Worm (Caenorhabditis elegans) whole organism, L1 larva: Measurements from ENCODE around the gene acs-1.

Experiments used
- C34B4.2 ChIP-seq: sonication (generic microtip); optimal IDR thresholded peaks from 2 replicates; lab custom pipeline; 2017; ENCODE audit warnings: mild to moderate bottlenecking, missing genetic modification characterization, missing compliant biosample characterization
- alr-1 ChIP-seq: fragments of 200-800 bp; sonication (Bioruptor generic); optimal IDR thresholded peaks from 2 replicates; lab custom pipeline; 2018; ENCODE audit warnings: borderline replicate concordance, mild to moderate bottlenecking, missing genetic modification characterization, missing compliant biosample characterization
- blmp-1 ChIP-seq: fragments of 150-350 bp; optimal IDR thresholded peaks from 2 replicates; lab custom pipeline; 2014; ENCODE audit warnings: missing biosample characterization, missing genetic modification characterization
- ceh-63 ChIP-seq: fragments of 200-800 bp; sonication (Bioruptor generic); optimal IDR thresholded peaks from 2 replicates; lab custom pipeline; 2018; ENCODE audit warnings: mild to moderate bottlenecking, missing genetic modification characterization, missing compliant biosample characterization
- ceh-82 ChIP-seq, 3 experiments: fragments of 150-350 bp in 1 of 3; sonication (generic microtip) in 2 of 3; optimal IDR thresholded peaks; 2 replicates each; lab custom pipeline; 2014 to 2017; ENCODE audit warnings: missing biosample characterization in 3 of 3, missing genetic modification characterization in 3 of 3
- ceh-88 ChIP-seq: fragments of 200-800 bp; sonication (Bioruptor generic); IDR thresholded peaks from 2 replicates; pipeline ENCODE4 v1.3.6; 2022; ENCODE audit warnings: missing genetic modification characterization, missing compliant biosample characterization
- ceh-90 ChIP-seq: sonication (generic microtip); optimal IDR thresholded peaks from 2 replicates; lab custom pipeline; 2016; ENCODE audit warnings: missing genetic modification characterization, missing compliant biosample characterization
- efl-1 ChIP-seq, 4 experiments: fragments of 150-350 bp; optimal IDR thresholded peaks in 3 of 4; peaks in 1 of 4; 1 replicate in 1 of 4; 2 replicates in 3 of 4; lab custom pipeline; 2014; ENCODE audit warnings: missing biosample characterization in 2 of 4, missing genetic modification characterization in 2 of 4, missing genetic modification reagents in 2 of 4
- efl-3 ChIP-seq: fragments of 200-800 bp; sonication (Bioruptor generic); optimal IDR thresholded peaks from 2 replicates; lab custom pipeline; 2018; ENCODE audit warnings: mild to moderate bottlenecking, missing genetic modification characterization, missing compliant biosample characterization
- elt-2 ChIP-seq: sonication (generic microtip); optimal IDR thresholded peaks from 2 replicates; lab custom pipeline; 2016; ENCODE audit warnings: missing genetic modification characterization, mild to moderate bottlenecking, inconsistent platforms, missing compliant biosample characterization, missing genetic modification reagents
- elt-3 ChIP-seq, 6 experiments: fragments of 150-350 bp in 1 of 6; sonication (generic microtip); optimal IDR thresholded peaks; 2 replicates each; lab custom pipeline; 2017 to 2018; ENCODE audit warnings: missing biosample characterization in 6 of 6, missing genetic modification characterization in 6 of 6, inconsistent platforms in 1 of 6
- fkh-10 ChIP-seq: sonication (generic microtip); optimal IDR thresholded peaks from 2 replicates; lab custom pipeline; 2017; ENCODE audit warnings: missing biosample characterization, missing genetic modification reagents, missing genetic modification characterization
- fkh-4 ChIP-seq: sonication (generic microtip); optimal IDR thresholded peaks from 2 replicates; lab custom pipeline; 2016; ENCODE audit warnings: missing compliant biosample characterization, missing genetic modification characterization, borderline replicate concordance
- hlh-17 ChIP-seq: fragments of 200-800 bp; sonication (Bioruptor generic); optimal IDR thresholded peaks from 2 replicates; lab custom pipeline; 2018; ENCODE audit warnings: missing genetic modification characterization, mild to moderate bottlenecking, missing compliant biosample characterization, moderate library complexity, borderline replicate concordance
- irx-1 ChIP-seq: sonication (generic microtip); optimal IDR thresholded peaks from 2 replicates; lab custom pipeline; 2016; ENCODE audit warnings: missing genetic modification characterization, missing compliant biosample characterization
- isw-1 ChIP-seq: fragments of 200-800 bp; sonication (Bioruptor generic); IDR thresholded peaks from 2 replicates; pipeline ENCODE4 v1.3.6; 2022; ENCODE audit warnings: missing genetic modification characterization, missing compliant biosample characterization
- lin-13 ChIP-seq: fragments of 150-350 bp; optimal IDR thresholded peaks from 2 replicates; lab custom pipeline; 2014; ENCODE audit warnings: missing biosample characterization, missing genetic modification reagents, missing genetic modification characterization
- lin-14 ChIP-seq: fragments of 200-800 bp; sonication (Bioruptor generic); optimal IDR thresholded peaks from 2 replicates; lab custom pipeline; 2018; ENCODE audit warnings: mild to moderate bottlenecking, missing genetic modification characterization, moderate library complexity, missing compliant biosample characterization
- lin-35 ChIP-seq, 2 experiments: fragments of 150-350 bp; optimal IDR thresholded peaks; 2 replicates each; lab custom pipeline; 2014; ENCODE audit warnings: missing biosample characterization in 2 of 2, missing genetic modification characterization in 2 of 2, missing genetic modification reagents in 2 of 2
- lin-39 ChIP-seq: fragments of 150-350 bp; optimal IDR thresholded peaks from 2 replicates; lab custom pipeline; 2014; ENCODE audit warnings: missing biosample characterization, missing genetic modification reagents, missing genetic modification characterization
- lir-3 ChIP-seq: sonication (generic microtip); optimal IDR thresholded peaks from 2 replicates; lab custom pipeline; 2016; ENCODE audit warnings: mild to moderate bottlenecking, missing genetic modification characterization, moderate library complexity, missing compliant biosample characterization; ENCODE audit not compliant: poor library complexity
- mab-9 ChIP-seq: fragments of 200-800 bp; sonication (Bioruptor generic); IDR thresholded peaks from 2 replicates; pipeline ENCODE4 v1.3.6; 2022; ENCODE audit warnings: missing genetic modification reagents, missing genetic modification characterization, missing compliant biosample characterization
- mdl-1 ChIP-seq, 2 experiments: fragments of 150-350 bp; optimal IDR thresholded peaks; 2 replicates each; lab custom pipeline; 2014 to 2017; ENCODE audit warnings: missing biosample characterization in 2 of 2, missing genetic modification characterization in 2 of 2, inconsistent platforms in 1 of 2
- mep-1 ChIP-seq: fragments of 150-350 bp; optimal IDR thresholded peaks from 2 replicates; lab custom pipeline; 2014; ENCODE audit warnings: missing biosample characterization, missing genetic modification characterization
- nhr-11 ChIP-seq: fragments of 150-350 bp; optimal IDR thresholded peaks from 2 replicates; lab custom pipeline; 2014; ENCODE audit warnings: missing biosample characterization, missing genetic modification characterization
- nhr-12 ChIP-seq: sonication (generic microtip); optimal IDR thresholded peaks from 2 replicates; lab custom pipeline; 2017; ENCODE audit warnings: missing biosample characterization, missing genetic modification characterization
- nhr-19 ChIP-seq: fragments of 200-800 bp; sonication (Bioruptor generic); conservative IDR thresholded peaks from 2 replicates; pipeline ENCODE4 v1.3.6; 2022; ENCODE audit warnings: missing genetic modification characterization, missing compliant biosample characterization
- nhr-28 ChIP-seq: fragments of 150-350 bp; optimal IDR thresholded peaks from 2 replicates; lab custom pipeline; 2014; ENCODE audit warnings: missing biosample characterization, missing genetic modification characterization
- nhr-47 ChIP-seq: sonication (generic microtip); optimal IDR thresholded peaks from 2 replicates; lab custom pipeline; 2016; ENCODE audit warnings: mild to moderate bottlenecking, missing genetic modification characterization, moderate library complexity, missing compliant biosample characterization
- nhr-71 ChIP-seq: sonication (generic microtip); optimal IDR thresholded peaks from 2 replicates; lab custom pipeline; 2016; ENCODE audit warnings: mild to moderate bottlenecking, missing genetic modification characterization, moderate library complexity, missing compliant biosample characterization
- nhr-76 ChIP-seq: sonication (generic microtip); optimal IDR thresholded peaks from 2 replicates; lab custom pipeline; 2017; ENCODE audit warnings: missing biosample characterization, missing genetic modification characterization
- pag-3 ChIP-seq: sonication (generic microtip); optimal IDR thresholded peaks from 2 replicates; lab custom pipeline; 2017; ENCODE audit warnings: missing genetic modification characterization, mild to moderate bottlenecking, missing compliant biosample characterization, antibody characterized with exemption, borderline replicate concordance; ENCODE audit not compliant: insufficient read depth
- pax-3 ChIP-seq: fragments of 200-800 bp; sonication (Bioruptor generic); optimal IDR thresholded peaks from 2 replicates; lab custom pipeline; 2018; ENCODE audit warnings: mild to moderate bottlenecking, missing genetic modification characterization, moderate library complexity, missing compliant biosample characterization
- pqm-1 ChIP-seq: sonication (generic microtip); optimal IDR thresholded peaks from 3 replicates; lab custom pipeline; 2017; ENCODE audit warnings: missing biosample characterization, missing genetic modification characterization
- snu-23 ChIP-seq: sonication (generic microtip); optimal IDR thresholded peaks from 2 replicates; lab custom pipeline; 2016; ENCODE audit warnings: missing genetic modification characterization, missing compliant biosample characterization
- sox-4 ChIP-seq: sonication (generic microtip); optimal IDR thresholded peaks from 2 replicates; lab custom pipeline; 2016; ENCODE audit warnings: missing genetic modification characterization, missing compliant biosample characterization
- sptf-1 ChIP-seq: fragments of 150-350 bp; optimal IDR thresholded peaks from 2 replicates; lab custom pipeline; 2014; ENCODE audit warnings: missing biosample characterization, missing genetic modification characterization
- tbx-2 ChIP-seq: sonication (generic microtip); optimal IDR thresholded peaks from 2 replicates; lab custom pipeline; 2016; ENCODE audit warnings: missing genetic modification characterization, missing compliant biosample characterization
- tlp-1 ChIP-seq: fragments of 150-350 bp; optimal IDR thresholded peaks from 2 replicates; lab custom pipeline; 2014; ENCODE audit warnings: missing biosample characterization, missing genetic modification characterization
- unc-130 ChIP-seq: fragments of 150-350 bp; optimal IDR thresholded peaks from 2 replicates; lab custom pipeline; 2017; ENCODE audit warnings: missing biosample characterization, missing genetic modification characterization, inconsistent platforms
- unc-30 ChIP-seq: sonication (generic microtip); optimal IDR thresholded peaks from 2 replicates; lab custom pipeline; 2017; ENCODE audit warnings: missing biosample characterization, missing genetic modification characterization
- unc-98 ChIP-seq: fragments of 200-800 bp; sonication (Bioruptor generic); IDR thresholded peaks from 2 replicates; pipeline ENCODE4 v1.3.6; 2022; ENCODE audit warnings: missing genetic modification characterization, missing compliant biosample characterization
- vab-15 ChIP-seq: sonication (generic microtip); optimal IDR thresholded peaks from 2 replicates; lab custom pipeline; 2017; ENCODE audit warnings: missing genotype, mild to moderate bottlenecking, missing genetic modification characterization, missing compliant biosample characterization
- zag-1 ChIP-seq: fragments of 150-350 bp; optimal IDR thresholded peaks from 2 replicates; lab custom pipeline; 2014; ENCODE audit warnings: missing biosample characterization, missing genetic modification characterization
- ztf-11 ChIP-seq, 2 experiments: sonication (generic microtip); optimal IDR thresholded peaks; 2 replicates each; lab custom pipeline; 2016 to 2017; ENCODE audit warnings: missing genetic modification characterization in 2 of 2, missing biosample characterization in 1 of 2, missing compliant biosample characterization in 1 of 2

Gene acs-1

DNA sequence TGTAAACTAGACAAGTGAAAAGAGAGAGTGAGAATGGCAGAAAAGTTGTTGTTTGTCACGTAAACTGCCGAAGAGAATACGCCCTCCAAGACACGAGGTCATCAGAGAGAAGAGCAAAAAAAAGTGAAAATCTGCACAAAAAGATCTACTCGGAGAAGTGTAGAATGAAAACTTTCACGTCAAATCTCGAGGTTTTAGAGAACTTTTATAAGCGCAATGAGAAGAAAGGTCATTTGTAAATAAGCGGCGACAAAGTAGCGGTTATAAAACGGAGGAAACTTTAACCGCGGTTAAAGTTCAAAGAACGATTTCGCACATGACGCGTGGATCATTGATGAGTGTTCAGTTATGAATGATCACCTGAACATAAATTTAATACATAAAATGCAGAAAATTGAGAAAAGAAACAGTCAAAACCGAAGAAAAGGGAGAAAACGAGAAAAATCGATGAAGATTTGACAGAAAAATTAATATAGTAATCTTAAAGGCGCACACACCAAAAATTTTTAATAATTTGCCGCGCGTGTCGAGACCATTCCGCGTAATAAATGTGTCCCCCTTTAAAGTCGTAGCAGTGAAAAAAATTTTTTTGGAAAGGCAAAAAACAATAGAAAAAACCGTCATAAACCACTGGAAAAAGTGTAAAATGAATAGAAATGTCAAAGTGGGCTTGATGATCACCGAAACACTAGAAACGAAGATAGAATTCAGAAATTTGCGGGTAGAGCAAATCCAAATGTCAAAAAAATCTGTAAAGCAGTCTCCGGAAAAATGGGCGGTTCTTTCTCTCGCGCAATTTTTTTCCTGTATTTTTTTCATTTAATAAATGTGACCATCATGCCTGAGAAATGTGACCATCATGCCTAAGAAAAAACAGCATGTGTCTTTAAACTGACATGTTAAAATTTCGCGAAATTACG, 7.2 kb upstream of the acs-1 start (continued):
- TF ChIP-seq ceh-63 (GFP tag; lab: Kevin White, UChicago) (no peak), nhr-12 (tag; lab: Kevin White, UChicago) (no peak), mep-1 (tag; lab: Kevin White, UChicago) (peak; percentile 57), tlp-1 (no peak), fkh-10 (no peak), blmp-1 (tag; lab: Kevin White, UChicago) (peak; percentile 82), ztf-11 (tag; optimal IDR thresholded peaks at IDR 0.05; lab: Kevin White, UChicago) (no peak), unc-130 (peak; percentile 8), nhr-19 (GFP tag; lab: Robert Waterston, UW) (peak; percentile 70), C34B4.2 (no peak), lin-13 (GFP tag; lab: Kevin White, UChicago) (peak; percentile 17), sox-4 (tag; lab: Kevin White, UChicago) (no peak), nhr-71 (tag; lab: Kevin White, UChicago) (peak; percentile 73), mab-9 (no peak), lir-3 (tag; lab: Kevin White, UChicago) (peak; percentile 5), snu-23 (peak; percentile 61), tbx-2 (tag; lab: Kevin White, UChicago) (peak; percentile 27), mdl-1 (tag; optimal IDR thresholded peaks at IDR 0.05; lab: Kevin White, UChicago) (peak in 1 of 2 experiments; percentile 80), ceh-90 (tag; lab: Kevin White, UChicago) (no peak), lin-14 (GFP tag; lab: Kevin White, UChicago) (peak; percentile 84), efl-3 (no peak), pqm-1 (tag; lab: Kevin White, UChicago) (no peak), hlh-17 (no peak), nhr-76 (tag; lab: Kevin White, UChicago) (no peak), fkh-4 (no peak), elt-3 (tag; optimal IDR thresholded peaks at IDR 0.05; lab: Kevin White, UChicago) (peak in 2 of 6 experiments; percentile 55 to 72), pag-3 (tag; lab: Kevin White, UChicago) (peak; percentile 77)

DNA sequence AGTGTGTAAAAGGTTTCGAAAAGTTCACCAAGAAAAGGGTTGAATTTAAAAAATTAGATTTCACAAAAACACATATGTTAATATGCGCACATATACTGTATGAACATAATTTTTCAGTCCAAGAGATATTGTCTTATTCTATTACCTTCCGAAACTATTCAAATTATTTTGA, 6.7 kb upstream of the acs-1 start, which contains the start of gene F46E10.3:
Gene F46E10.3 (plus strand): TSS at position 73 of the 172 bp plus-strand sequence.
- TF ChIP-seq efl-1 (optimal IDR thresholded peaks at IDR 0.05; lab: Kevin White, UChicago): no peak
- TF ChIP-seq efl-1 (GFP tag; optimal IDR thresholded peaks at IDR 0.05 in 1 of 2; lab: Kevin White, UChicago): peak in 1 of 2 experiments; percentile 75
- no peak for TF ChIP-seq irx-1 (tag; lab: Kevin White, UChicago)
- no peak for TF ChIP-seq ceh-82 (tag; optimal IDR thresholded peaks at IDR 0.05; lab: Kevin White, UChicago)

DNA sequence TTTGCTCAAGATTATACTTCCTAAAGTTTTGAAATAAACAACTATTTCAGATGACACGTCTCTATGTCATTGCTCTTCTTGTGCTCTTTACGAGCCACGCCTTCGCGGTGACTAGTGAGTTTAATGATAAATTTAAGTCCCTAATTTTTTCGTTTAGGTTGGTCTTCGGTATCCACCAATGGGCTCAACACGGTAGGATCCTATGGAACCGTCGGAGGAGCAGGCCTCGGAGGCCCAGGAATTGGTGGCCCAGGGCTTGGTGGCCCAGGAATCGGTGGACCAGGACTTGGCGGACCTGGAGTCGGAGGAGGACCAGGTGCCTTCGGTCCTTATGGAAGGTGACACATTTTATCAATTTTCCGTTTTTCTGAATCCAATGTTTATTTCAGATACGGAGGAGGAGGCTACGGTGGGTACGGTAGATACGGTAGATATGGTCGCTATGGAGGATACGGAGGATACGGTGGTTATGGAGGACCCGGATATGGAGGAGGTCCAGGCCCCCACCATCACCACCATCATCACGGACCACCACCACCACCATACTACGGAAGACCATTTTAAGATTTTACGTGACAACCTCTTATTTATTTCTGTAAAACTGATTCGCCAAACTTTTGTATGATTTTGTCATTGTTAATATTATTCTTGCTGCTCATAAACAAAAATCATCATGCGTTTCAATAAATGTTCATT, 4.3 kb upstream of the acs-1 start, which contains the start of the genes F46E10.2 and F46E10.18:
Gene F46E10.2 (plus strand): TSS at position 51 of the 696 bp plus-strand sequence.
Gene F46E10.18 (plus strand): TSS at position 646 of the 696 bp plus-strand sequence.
- no peak for TF ChIP-seq nhr-76 (tag; lab: Kevin White, UChicago)
- TF ChIP-seq nhr-11 (tag; lab: Kevin White, UChicago): no peak
- TF ChIP-seq ceh-88 (GFP tag; lab: Robert Waterston, UW): no peak
- TF ChIP-seq unc-30 (tag; lab: Kevin White, UChicago): no peak
- TF ChIP-seq lin-35 (GFP tag; optimal IDR thresholded peaks at IDR 0.05; lab: Kevin White, UChicago): no peak
- TF ChIP-seq zag-1: no peak
- no peak for TF ChIP-seq alr-1 (tag; lab: Kevin White, UChicago)
- no peak for TF ChIP-seq isw-1
- TF ChIP-seq nhr-47: no peak
- no peak for TF ChIP-seq nhr-28
- no peak for TF ChIP-seq elt-2
- TF ChIP-seq unc-98 (GFP tag; lab: Robert Waterston, UW): no peak
- TF ChIP-seq vab-15 (tag; lab: Kevin White, UChicago): no peak
- no peak for TF ChIP-seq lin-13 (GFP tag; lab: Kevin White, UChicago)
- TF ChIP-seq sptf-1 (tag; lab: Kevin White, UChicago): no peak
- no peak for TF ChIP-seq fkh-4
- TF ChIP-seq lin-39 (tag; lab: Kevin White, UChicago): no peak
- TF ChIP-seq pax-3: no peak
- TF ChIP-seq, all 84 proteins: peak for 0
